Worm (Caenorhabditis elegans) whole organism, early embryonic: ENCODE measurements around the gene slc-36.1.

Source experiments
- B0310.2 ChIP-seq: sonication (generic microtip); optimal IDR thresholded peaks from 2 replicates; lab custom pipeline; 2016; ENCODE audit warnings: mild to moderate bottlenecking, missing genetic modification characterization, missing compliant biosample characterization
- F13C5.2 ChIP-seq: sonication (generic microtip); optimal IDR thresholded peaks from 2 replicates; lab custom pipeline; 2017; ENCODE audit warnings: mild to moderate bottlenecking, missing genetic modification characterization, inconsistent platforms, missing compliant biosample characterization
- aly-1 ChIP-seq: sonication (generic microtip); optimal IDR thresholded peaks from 2 replicates; lab custom pipeline; 2016; ENCODE audit warnings: missing genetic modification characterization, missing compliant biosample characterization
- ama-1 ChIP-seq: fragments of 150-350 bp; optimal IDR thresholded peaks from 2 replicates; lab custom pipeline; 2014
- ceh-13 ChIP-seq: fragments of 200-800 bp; sonication (Bioruptor generic); optimal IDR thresholded peaks from 2 replicates; lab custom pipeline; 2018; ENCODE audit warnings: mild to moderate bottlenecking, missing genetic modification characterization, missing compliant biosample characterization
- ceh-36 ChIP-seq: sonication (generic microtip); optimal IDR thresholded peaks from 2 replicates; lab custom pipeline; 2016; ENCODE audit warnings: missing genetic modification characterization, inconsistent platforms, missing compliant biosample characterization
- ets-7 ChIP-seq: sonication (generic microtip); optimal IDR thresholded peaks from 2 replicates; lab custom pipeline; 2016; ENCODE audit warnings: missing genotype, missing genetic modification characterization, missing compliant biosample characterization
- flt-1 ChIP-seq: fragments of 200-800 bp; sonication (Bioruptor generic); IDR thresholded peaks from 2 replicates; pipeline ENCODE4 v1.3.6; 2022; ENCODE audit warnings: missing genetic modification characterization, missing compliant biosample characterization
- hmbx-1 ChIP-seq: sonication (generic microtip); optimal IDR thresholded peaks from 2 replicates; lab custom pipeline; 2016; ENCODE audit warnings: mild to moderate bottlenecking, missing genetic modification characterization, missing compliant biosample characterization
- hmg-4 ChIP-seq: fragments of 200-800 bp; sonication (Bioruptor generic); optimal IDR thresholded peaks from 2 replicates; lab custom pipeline; 2018; ENCODE audit warnings: mild to moderate bottlenecking, missing genetic modification characterization, missing compliant biosample characterization
- hnd-1 ChIP-seq: sonication (generic microtip); optimal IDR thresholded peaks from 2 replicates; lab custom pipeline; 2016; ENCODE audit warnings: missing genetic modification characterization, missing compliant biosample characterization
- pes-1 ChIP-seq: fragments of 200-800 bp; sonication (Bioruptor generic); IDR thresholded peaks from 2 replicates; pipeline ENCODE4 v1.3.6; 2022; ENCODE audit warnings: missing genetic modification reagents, missing genetic modification characterization, missing compliant biosample characterization
- scrt-1 ChIP-seq: fragments of 200-800 bp; sonication (Bioruptor generic); IDR thresholded peaks from 2 replicates; pipeline ENCODE4 v1.3.6; 2022; ENCODE audit warnings: missing genetic modification characterization, missing compliant biosample characterization
- sea-1 ChIP-seq: fragments of 200-800 bp; sonication (Bioruptor generic); conservative IDR thresholded peaks from 2 replicates; pipeline ENCODE4 v1.3.6; 2022; ENCODE audit warnings: missing genetic modification characterization, missing compliant biosample characterization
- tbx-11 ChIP-seq: fragments of 200-800 bp; sonication (Bioruptor generic); IDR thresholded peaks from 2 replicates; pipeline ENCODE4 v1.3.6; 2022; ENCODE audit warnings: missing genetic modification characterization, missing compliant biosample characterization
- tbx-37 ChIP-seq: fragments of 200-800 bp; sonication (Bioruptor generic); conservative IDR thresholded peaks from 2 replicates; pipeline ENCODE4 v1.3.6; 2022; ENCODE audit warnings: missing genetic modification reagents, missing genetic modification characterization, missing compliant biosample characterization
- tra-4 ChIP-seq: sonication (generic microtip); optimal IDR thresholded peaks from 2 replicates; lab custom pipeline; 2017; ENCODE audit warnings: missing genetic modification characterization, missing compliant biosample characterization

The slc-36.1 gene

ce11 chrIII:13315071-13315470 is 7.8 kb downstream of the slc-36.1 start, which contains the start of gene dph-7:
TSS of gene dph-7 (plus strand) at chrIII:13315123.
- TF ChIP-seq pes-1 (no peak), aly-1 (no peak), sea-1 (GFP tag; lab: Robert Waterston, UW) (no peak), hnd-1 (tag; lab: Kevin White, UChicago) (no peak), hmg-4 (GFP tag; lab: Kevin White, UChicago) (no peak), ets-7 (tag; lab: Kevin White, UChicago) (no peak), hmbx-1 (tag; lab: Kevin White, UChicago) (no peak), ceh-13 (GFP tag; lab: Kevin White, UChicago) (no peak), tbx-11 (no peak), F13C5.2 (tag; lab: Kevin White, UChicago) (no peak), scrt-1 (GFP tag; lab: Robert Waterston, UW) (no peak), flt-1 (no peak), tra-4 (tag; lab: Kevin White, UChicago) (no peak), ama-1 (no peak), B0310.2 (no peak), ceh-36 (no peak), tbx-37 (GFP tag; lab: Robert Waterston, UW) (no peak)

- TF ChIP-seq ceh-13 (GFP tag; lab: Kevin White, UChicago): no peak
- no peak for TF ChIP-seq pes-1
- TF ChIP-seq ama-1: no peak
- TF ChIP-seq sea-1 (GFP tag; lab: Robert Waterston, UW): no peak
- no peak for TF ChIP-seq aly-1
- no peak for TF ChIP-seq B0310.2
- no peak for TF ChIP-seq scrt-1 (GFP tag; lab: Robert Waterston, UW)
- no peak for TF ChIP-seq flt-1
- TF ChIP-seq ets-7 (tag; lab: Kevin White, UChicago): no peak
- no peak for TF ChIP-seq F13C5.2 (tag; lab: Kevin White, UChicago)
- TF ChIP-seq hmbx-1 (tag; lab: Kevin White, UChicago): no peak
- no peak for TF ChIP-seq tra-4 (tag; lab: Kevin White, UChicago)
- no peak for TF ChIP-seq ceh-36
- TF ChIP-seq tbx-37 (GFP tag; lab: Robert Waterston, UW): no peak
- no peak for TF ChIP-seq hmg-4 (GFP tag; lab: Kevin White, UChicago)
These were observed 9.6 kb downstream of the slc-36.1 start for ce11 chrIII:13316935-13317334.

ce11 chrIII:13317383-13317911 is 10.1 kb downstream of the slc-36.1 start:
- TF ChIP-seq hmbx-1 (tag; lab: Kevin White, UChicago): no peak
- no peak for TF ChIP-seq tbx-37 (GFP tag; lab: Robert Waterston, UW)
- no peak for TF ChIP-seq hnd-1 (tag; lab: Kevin White, UChicago)
- no peak for TF ChIP-seq F13C5.2 (tag; lab: Kevin White, UChicago)
- TF ChIP-seq aly-1: no peak
- TF ChIP-seq ama-1: no peak
- TF ChIP-seq flt-1: no peak
- no peak for TF ChIP-seq sea-1 (GFP tag; lab: Robert Waterston, UW)
- TF ChIP-seq ceh-36: no peak
- no peak for TF ChIP-seq hmg-4 (GFP tag; lab: Kevin White, UChicago)
- TF ChIP-seq tbx-11: no peak
- TF ChIP-seq ets-7 (tag; lab: Kevin White, UChicago): no peak
- TF ChIP-seq pes-1: no peak
- TF ChIP-seq ceh-13 (GFP tag; lab: Kevin White, UChicago): no peak
- TF ChIP-seq scrt-1 (GFP tag; lab: Robert Waterston, UW): no peak
- no peak for TF ChIP-seq tra-4 (tag; lab: Kevin White, UChicago)
- no peak for TF ChIP-seq B0310.2

ce11 chrIII:13322578-13322977 is 15.3 kb downstream of the slc-36.1 start, which contains the start of gene F53A2.11:
TSS of gene F53A2.11 (minus strand) at chrIII:13322678.
- TF ChIP-seq ceh-13 (GFP tag; lab: Kevin White, UChicago): no peak
- TF ChIP-seq aly-1: no peak
- no peak for TF ChIP-seq ama-1
- TF ChIP-seq tra-4 (tag; lab: Kevin White, UChicago): no peak
- TF ChIP-seq B0310.2: no peak
- TF ChIP-seq flt-1: no peak
- TF ChIP-seq ceh-36: no peak
- no peak for TF ChIP-seq tbx-11
- no peak for TF ChIP-seq sea-1 (GFP tag; lab: Robert Waterston, UW)
- TF ChIP-seq F13C5.2 (tag; lab: Kevin White, UChicago): no peak
- no peak for TF ChIP-seq ets-7 (tag; lab: Kevin White, UChicago)
- no peak for TF ChIP-seq hmbx-1 (tag; lab: Kevin White, UChicago)
- TF ChIP-seq pes-1: no peak
- TF ChIP-seq tbx-37 (GFP tag; lab: Robert Waterston, UW): no peak
- no peak for TF ChIP-seq hnd-1 (tag; lab: Kevin White, UChicago)
- no peak for TF ChIP-seq hmg-4 (GFP tag; lab: Kevin White, UChicago)

ce11 chrIII:13324739-13325138 is 17.4 kb downstream of the slc-36.1 start, which contains the start of gene F53A2.1:
TSS of gene F53A2.1 (minus strand) at chrIII:13324839.
- no peak for TF ChIP-seq tra-4 (tag; lab: Kevin White, UChicago)
- TF ChIP-seq sea-1 (GFP tag; lab: Robert Waterston, UW): no peak
- no peak for TF ChIP-seq ceh-36
- no peak for TF ChIP-seq ets-7 (tag; lab: Kevin White, UChicago)
- no peak for TF ChIP-seq ceh-13 (GFP tag; lab: Kevin White, UChicago)
- TF ChIP-seq tbx-11: no peak
- no peak for TF ChIP-seq pes-1
- no peak for TF ChIP-seq hnd-1 (tag; lab: Kevin White, UChicago)
- no peak for TF ChIP-seq hmg-4 (GFP tag; lab: Kevin White, UChicago)
- no peak for TF ChIP-seq tbx-37 (GFP tag; lab: Robert Waterston, UW)
- TF ChIP-seq ama-1: no peak

ce11 chrIII:13328911-13329310 is 21.6 kb downstream of the slc-36.1 start:
- TF ChIP-seq hmg-4 (GFP tag; lab: Kevin White, UChicago) (no peak), B0310.2 (no peak), ceh-36 (no peak), sea-1 (GFP tag; lab: Robert Waterston, UW) (no peak), hmbx-1 (tag; lab: Kevin White, UChicago) (no peak)

ce11 chrIII:13333754-13334153 is 26.5 kb downstream of the slc-36.1 start, which contains the start of gene sdz-20:
TSS of gene sdz-20 (plus strand) at chrIII:13334054.
- TF ChIP-seq scrt-1 (GFP tag; lab: Robert Waterston, UW): no peak
- TF ChIP-seq hmg-4 (GFP tag; lab: Kevin White, UChicago): no peak
- TF ChIP-seq pes-1: no peak
- TF ChIP-seq ceh-36: no peak
- no peak for TF ChIP-seq ama-1
- no peak for TF ChIP-seq tra-4 (tag; lab: Kevin White, UChicago)
- no peak for TF ChIP-seq sea-1 (GFP tag; lab: Robert Waterston, UW)
- TF ChIP-seq tbx-37 (GFP tag; lab: Robert Waterston, UW): no peak
- no peak for TF ChIP-seq hnd-1 (tag; lab: Kevin White, UChicago)
- no peak for TF ChIP-seq ets-7 (tag; lab: Kevin White, UChicago)
- TF ChIP-seq B0310.2: no peak
- no peak for TF ChIP-seq tbx-11
- TF ChIP-seq flt-1: no peak
